Fruit fly (Drosophila melanogaster): ENCODE data around the gene CG14568.
A peak's percentile ranks its signal among the peaks of the same experiment; 100 is the strongest.

- TF ChIP-seq CG6792 (GFP tag; optimal IDR thresholded peaks at IDR 0.05) (no peak), topi (GFP tag; optimal IDR thresholded peaks at IDR 0.05) (peak; percentile 15), CG31627 (GFP tag; optimal IDR thresholded peaks at IDR 0.05) (no peak)
Observed at dm6 chr3L:21720869-21721268, 12.4 kb downstream of the CG14568 start.

All from whole organism, prepupa.